Fruit fly (Drosophila melanogaster): Measurements from ENCODE around the gene rod.

- TF ChIP-seq dsx (GFP tag; optimal IDR thresholded peaks at IDR 0.05; ENCODE audit: poor library complexity, severe bottlenecking) = no peak
- TF ChIP-seq Gug (GFP tag; IDR thresholded peaks at IDR 0.05) = no peak
- no peak for TF ChIP-seq CG3032 (tag; optimal IDR thresholded peaks at IDR 0.05)
- TF ChIP-seq ss (GFP tag; optimal IDR thresholded peaks at IDR 0.05) = no peak
- TF ChIP-seq CG10631 (GFP tag; optimal IDR thresholded peaks at IDR 0.05) = no peak
- no peak for TF ChIP-seq pdm3 (GFP tag; optimal IDR thresholded peaks at IDR 0.05)
- TF ChIP-seq OdsH (GFP tag; optimal IDR thresholded peaks at IDR 0.05) = no peak
- no peak for TF ChIP-seq CG16779 (tag; optimal IDR thresholded peaks at IDR 0.05)
- no peak for TF ChIP-seq CG34406 (GFP tag; optimal IDR thresholded peaks at IDR 0.05)
- no peak for TF ChIP-seq Blimp-1 (GFP tag; optimal IDR thresholded peaks at IDR 0.05)
These were observed 25.7 kb downstream of the rod start for dm6 chr3R:31606242-31607143.
